Fruit fly (Drosophila melanogaster): ENCODE data around the gene mRpS34.

mRpS34 gene

dm6 chr3L:16377768-16378764 is 30.2 kb downstream of the mRpS34 start, which contains the start of gene roq (continued):
- no peak for TF ChIP-seq CG6175 (GFP tag; IDR thresholded peaks at IDR 0.05)
- TF ChIP-seq tap (tag; optimal IDR thresholded peaks at IDR 0.05): no peak
- no peak for TF ChIP-seq Dad (GFP tag; optimal IDR thresholded peaks at IDR 0.05)
- TF ChIP-seq Xrp1 (GFP tag; IDR thresholded peaks at IDR 0.05): no peak
- peak in 1 of 2 experiments; percentile 27 for TF ChIP-seq bsh (GFP tag; optimal IDR thresholded peaks at IDR 0.05)
- no peak for TF ChIP-seq CG10543 (GFP tag; optimal IDR thresholded peaks at IDR 0.05)
- TF ChIP-seq Stat92E (GFP tag; optimal IDR thresholded peaks at IDR 0.05): peak in 2 of 3 experiments; percentile 28 to 82
- no peak for TF ChIP-seq ATbp (GFP tag; optimal IDR thresholded peaks at IDR 0.05)
- TF ChIP-seq caup (GFP tag; optimal IDR thresholded peaks at IDR 0.05; ENCODE audit: severe bottlenecking): no peak
- TF ChIP-seq CG32772 (GFP tag; IDR thresholded peaks at IDR 0.05): no peak
- TF ChIP-seq CG34422 (GFP tag; IDR thresholded peaks at IDR 0.05): peak; percentile 37; the same call in 1 of the 3 replicates
- TF ChIP-seq CG12769 (tag; optimal IDR thresholded peaks at IDR 0.05): peak; percentile 38
- no peak for TF ChIP-seq CG5180 (GFP tag; optimal IDR thresholded peaks at IDR 0.05)
- TF ChIP-seq CG4820 (GFP tag; optimal IDR thresholded peaks at IDR 0.05): no peak
- TF ChIP-seq insv (GFP tag; optimal IDR thresholded peaks at IDR 0.05): peak in 1 of 2 experiments; percentile 72
- TF ChIP-seq CG31365 (tag; optimal IDR thresholded peaks at IDR 0.05): peak; percentile 97
- peak; percentile 65; the same call in 1 of the 2 replicates for TF ChIP-seq nerfin-2 (GFP tag; IDR thresholded peaks at IDR 0.05; ENCODE audit: partially characterized antibody)
- TF ChIP-seq Sry-δ (GFP tag; optimal IDR thresholded peaks at IDR 0.05): peak; percentile 74
- peak; percentile 6 for TF ChIP-seq HLHmδ (GFP tag; optimal IDR thresholded peaks at IDR 0.05)
- TF ChIP-seq ab (GFP tag; optimal IDR thresholded peaks at IDR 0.05): no peak
- peak; percentile 70 for TF ChIP-seq Ets97D (GFP tag; optimal IDR thresholded peaks at IDR 0.05)
- TF ChIP-seq cwo (GFP tag; optimal IDR thresholded peaks at IDR 0.05): no peak
- peak; percentile 28 for TF ChIP-seq CTCF (GFP tag; optimal IDR thresholded peaks at IDR 0.05)
- TF ChIP-seq hb (GFP tag; IDR thresholded peaks at IDR 0.05; ENCODE audit: partially characterized antibody): peak; percentile 49; the same call in 1 of the 3 replicates
- no peak for TF ChIP-seq CG6854 (GFP tag; optimal IDR thresholded peaks at IDR 0.05)
- no peak for TF ChIP-seq B-H2 (GFP tag; optimal IDR thresholded peaks at IDR 0.05)
- TF ChIP-seq NFAT (GFP tag; IDR thresholded peaks at IDR 0.05): no peak
- no peak for TF ChIP-seq CG2129 (GFP tag; IDR thresholded peaks at IDR 0.05; ENCODE audit: partially characterized antibody)
- peak; percentile 51 for TF ChIP-seq bbx (GFP tag; IDR thresholded peaks at IDR 0.05; ENCODE audit: partially characterized antibody)
- peak; percentile 46 for TF ChIP-seq tna (GFP tag; IDR thresholded peaks at IDR 0.05; ENCODE audit: partially characterized antibody)
- no peak for TF ChIP-seq Dip3 (GFP tag; optimal IDR thresholded peaks at IDR 0.05)
- peak; percentile 24 for TF ChIP-seq CG18011 (GFP tag; optimal IDR thresholded peaks at IDR 0.05)
- no peak for TF ChIP-seq al (GFP tag; IDR thresholded peaks at IDR 0.05)
- TF ChIP-seq CG14860 (GFP tag; IDR thresholded peaks at IDR 0.05; ENCODE audit: partially characterized antibody): peak; percentile 51; the same call in 2 of the 3 replicates
- no peak for TF ChIP-seq CG11247 (GFP tag; IDR thresholded peaks at IDR 0.05)
- no peak for TF ChIP-seq Antp (GFP tag; optimal IDR thresholded peaks at IDR 0.05)
- peak; percentile 1 for TF ChIP-seq CG12299 (tag; optimal IDR thresholded peaks at IDR 0.05)
- no peak for TF ChIP-seq ken (GFP tag; IDR thresholded peaks at IDR 0.05)
- TF ChIP-seq sd (tag; optimal IDR thresholded peaks at IDR 0.05): no peak
- TF ChIP-seq Optix (GFP tag; IDR thresholded peaks at IDR 0.05): no peak
- peak; percentile 17 for TF ChIP-seq NC2β (GFP tag; optimal IDR thresholded peaks at IDR 0.05)
- TF ChIP-seq Drgx (GFP tag; IDR thresholded peaks at IDR 0.05): no peak
- no peak for TF ChIP-seq tup (GFP tag; optimal IDR thresholded peaks at IDR 0.05)
- TF ChIP-seq CG14965 (GFP tag; optimal IDR thresholded peaks at IDR 0.05; ENCODE audit: borderline replicate concordance): no peak
- no peak for TF ChIP-seq usp (GFP tag; optimal IDR thresholded peaks at IDR 0.05)
- no peak for TF ChIP-seq CG10274 (GFP tag; optimal IDR thresholded peaks at IDR 0.05)
- peak; percentile 44; the same call in 1 of the 2 replicates for TF ChIP-seq hbn (GFP tag; IDR thresholded peaks at IDR 0.05; ENCODE audit: partially characterized antibody)
